Worm (Caenorhabditis elegans): ENCODE data around the gene lgc-4.

DNA sequence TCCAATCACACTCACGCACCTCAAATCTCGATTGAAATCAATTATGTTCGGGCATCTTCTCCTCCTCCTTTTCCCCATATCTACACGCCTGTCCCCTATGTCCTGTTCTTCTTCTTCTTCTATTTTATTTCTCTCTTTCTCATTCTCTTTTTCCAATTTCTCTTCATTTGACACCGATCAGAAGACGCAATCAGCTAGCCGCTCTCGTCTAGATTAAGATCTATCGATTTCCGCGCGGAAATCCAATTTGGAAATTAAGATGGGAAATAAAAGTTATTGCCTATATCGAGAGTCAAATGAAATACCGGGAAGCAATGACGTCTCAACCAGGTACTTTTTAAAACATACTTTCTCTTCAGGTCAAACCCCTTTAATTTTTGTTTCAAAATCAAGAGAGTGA is 13.6 kb downstream of the lgc-4 start:
- TF ChIP-seq unc-62 (GFP tag; optimal IDR thresholded peaks at IDR 0.05) (no peak), T26A5.8 (tag; optimal IDR thresholded peaks at IDR 0.05) (no peak), snpc-4 (GFP tag; optimal IDR thresholded peaks at IDR 0.05) (no peak), snpc-4 (tag; optimal IDR thresholded peaks at IDR 0.05) (no peak), let-526 (GFP tag; IDR thresholded peaks at IDR 0.05) (no peak), ztf-18 (tag; optimal IDR thresholded peaks at IDR 0.05) (no peak), T07F8.4 (tag; optimal IDR thresholded peaks at IDR 0.05) (no peak), akir-1 (GFP tag; optimal IDR thresholded peaks at IDR 0.05) (no peak)

Data from whole organism, young adult.